Worm (Caenorhabditis elegans) whole organism, L2 larva: ENCODE measurements around the gene ipla-2.

ENCODE experiments used
- F13H6.1 ChIP-seq: sonication (generic microtip); optimal IDR thresholded peaks from 2 replicates; lab custom pipeline; 2016; ENCODE audit warnings: missing genetic modification characterization, missing compliant biosample characterization
- R02D3.7 ChIP-seq: fragments of 150-350 bp; optimal IDR thresholded peaks from 2 replicates; lab custom pipeline; 2014; ENCODE audit warnings: missing biosample characterization, missing genetic modification characterization
- Y55F3AM.14 ChIP-seq: fragments of 200-800 bp; sonication (Bioruptor generic); optimal IDR thresholded peaks from 2 replicates; lab custom pipeline; 2018; ENCODE audit warnings: mild to moderate bottlenecking, missing genetic modification characterization, missing compliant biosample characterization
- ZK546.5 ChIP-seq: sonication (generic microtip); optimal IDR thresholded peaks from 2 replicates; lab custom pipeline; 2017; ENCODE audit warnings: missing biosample characterization, missing genetic modification characterization
- alr-1 ChIP-seq: fragments of 150-350 bp; optimal IDR thresholded peaks from 2 replicates; lab custom pipeline; 2014; ENCODE audit warnings: missing biosample characterization, missing genetic modification characterization
- aly-2 ChIP-seq: fragments of 150-350 bp; optimal IDR thresholded peaks from 2 replicates; lab custom pipeline; 2014; ENCODE audit warnings: missing biosample characterization, missing genetic modification characterization
- ceh-16 ChIP-seq: fragments of 150-350 bp; optimal IDR thresholded peaks from 2 replicates; lab custom pipeline; 2014; ENCODE audit warnings: missing biosample characterization, missing genetic modification characterization
- crh-2 ChIP-seq: sonication (generic microtip); optimal IDR thresholded peaks from 2 replicates; lab custom pipeline; 2017; ENCODE audit warnings: missing biosample characterization, missing genetic modification characterization
- dmd-4 ChIP-seq: sonication (generic microtip); optimal IDR thresholded peaks from 2 replicates; lab custom pipeline; 2017; ENCODE audit warnings: missing biosample characterization, missing genetic modification characterization
- egl-27 ChIP-seq: sonication (generic microtip); optimal IDR thresholded peaks from 3 replicates; lab custom pipeline; 2017; ENCODE audit warnings: missing biosample characterization, missing genetic modification reagents, missing genetic modification characterization
- elt-1 ChIP-seq: fragments of 150-350 bp; optimal IDR thresholded peaks from 2 replicates; lab custom pipeline; 2014; ENCODE audit warnings: missing biosample characterization, missing genetic modification characterization
- elt-3 ChIP-seq: sonication (generic microtip); optimal IDR thresholded peaks from 2 replicates; lab custom pipeline; 2017; ENCODE audit warnings: missing biosample characterization, missing genetic modification characterization
- fos-1 ChIP-seq: fragments of 150-350 bp; optimal IDR thresholded peaks from 2 replicates; lab custom pipeline; 2014; ENCODE audit warnings: missing biosample characterization, missing genetic modification characterization
- gmeb-1 ChIP-seq: fragments of 150-350 bp; optimal IDR thresholded peaks from 2 replicates; lab custom pipeline; 2014; ENCODE audit warnings: missing biosample characterization, missing genetic modification characterization
- lin-11 ChIP-seq: fragments of 150-350 bp; sonication (generic microtip); optimal IDR thresholded peaks from 2 replicates; lab custom pipeline; 2014; ENCODE audit warnings: missing biosample characterization, missing genetic modification characterization, inconsistent platforms, mixed read lengths
- lin-13 ChIP-seq: fragments of 150-350 bp; optimal IDR thresholded peaks from 2 replicates; lab custom pipeline; 2014; ENCODE audit warnings: missing biosample characterization, missing genetic modification reagents, missing genetic modification characterization
- lsy-2 ChIP-seq, 2 experiments: fragments of 150-350 bp in 1 of 2; sonication (generic microtip) in 1 of 2; optimal IDR thresholded peaks; 2 replicates each; lab custom pipeline; 2014 to 2017; ENCODE audit warnings: missing biosample characterization in 2 of 2, missing genetic modification characterization in 2 of 2
- mbf-1 ChIP-seq: sonication (generic microtip); optimal IDR thresholded peaks from 2 replicates; lab custom pipeline; 2017; ENCODE audit warnings: missing biosample characterization, missing genetic modification characterization
- mdl-1 ChIP-seq, 2 experiments: fragments of 150-350 bp in 1 of 2; sonication (generic microtip) in 1 of 2; optimal IDR thresholded peaks; 2 replicates each; lab custom pipeline; 2017; ENCODE audit warnings: missing biosample characterization in 2 of 2, missing genetic modification characterization in 2 of 2
- nhr-10 ChIP-seq: sonication (generic microtip); optimal IDR thresholded peaks from 2 replicates; lab custom pipeline; 2017; ENCODE audit warnings: missing biosample characterization, missing genetic modification characterization
- nhr-12 ChIP-seq: fragments of 150-350 bp; optimal IDR thresholded peaks from 2 replicates; lab custom pipeline; 2014; ENCODE audit warnings: missing biosample characterization, missing genetic modification characterization
- nhr-21 ChIP-seq: fragments of 150-350 bp; optimal IDR thresholded peaks from 2 replicates; lab custom pipeline; 2014; ENCODE audit warnings: missing biosample characterization, missing genetic modification characterization
- nhr-237 ChIP-seq: fragments of 150-350 bp; optimal IDR thresholded peaks from 2 replicates; lab custom pipeline; 2014; ENCODE audit warnings: missing biosample characterization, missing genetic modification characterization
- nhr-6 ChIP-seq: fragments of 150-350 bp; optimal IDR thresholded peaks from 2 replicates; lab custom pipeline; 2014; ENCODE audit warnings: missing biosample characterization, missing genetic modification characterization
- nhr-77 ChIP-seq: fragments of 150-350 bp; optimal IDR thresholded peaks from 2 replicates; lab custom pipeline; 2014; ENCODE audit warnings: missing biosample characterization, missing genetic modification characterization
- peb-1 ChIP-seq: fragments of 150-350 bp; optimal IDR thresholded peaks from 2 replicates; lab custom pipeline; 2014; ENCODE audit warnings: missing biosample characterization, missing genetic modification characterization
- sem-4 ChIP-seq: fragments of 150-350 bp; optimal IDR thresholded peaks from 2 replicates; lab custom pipeline; 2014; ENCODE audit warnings: missing biosample characterization, missing genetic modification reagents, missing genetic modification characterization
- sma-3 ChIP-seq: sonication (generic microtip); optimal IDR thresholded peaks from 2 replicates; lab custom pipeline; 2016; ENCODE audit warnings: missing genetic modification reagents, missing genetic modification characterization, missing compliant biosample characterization
- unc-39 ChIP-seq: fragments of 150-350 bp; optimal IDR thresholded peaks from 2 replicates; lab custom pipeline; 2014; ENCODE audit warnings: missing biosample characterization, missing genetic modification characterization
- unc-62 ChIP-seq: fragments of 150-350 bp; optimal IDR thresholded peaks from 2 replicates; lab custom pipeline; 2014; ENCODE audit warnings: missing biosample characterization, missing genetic modification reagents, missing genetic modification characterization
- ztf-1 ChIP-seq: fragments of 200-800 bp; sonication (Bioruptor generic); conservative IDR thresholded peaks from 2 replicates; pipeline ENCODE4 v1.3.6; 2022; ENCODE audit warnings: missing genetic modification characterization, missing compliant biosample characterization
- ztf-11 ChIP-seq: sonication (generic microtip); optimal IDR thresholded peaks from 2 replicates; lab custom pipeline; 2017; ENCODE audit warnings: missing biosample characterization, missing genetic modification characterization

ipla-2 gene

ce11 chrX:9877117-9877516 lies 39.3 kb upstream of the ipla-2 start, which contains the start of gene R07B1.9:
Gene R07B1.9 (plus strand): TSS chrX:9877417.
- TF ChIP-seq gmeb-1 (tag; lab: Kevin White, UChicago): no peak
- no peak for TF ChIP-seq nhr-237 (tag; lab: Kevin White, UChicago)
- TF ChIP-seq sma-3 (GFP tag; lab: Kevin White, UChicago): no peak
- no peak for TF ChIP-seq ztf-11 (tag; lab: Kevin White, UChicago)
- no peak for TF ChIP-seq nhr-77 (tag; lab: Kevin White, UChicago)
- no peak for TF ChIP-seq lsy-2 (tag; optimal IDR thresholded peaks at IDR 0.05; lab: Kevin White, UChicago)
- TF ChIP-seq R02D3.7 (tag; lab: Kevin White, UChicago): no peak
- TF ChIP-seq mdl-1 (tag; optimal IDR thresholded peaks at IDR 0.05; lab: Kevin White, UChicago): no peak
- no peak for TF ChIP-seq F13H6.1 (tag; lab: Kevin White, UChicago)
- no peak for TF ChIP-seq ceh-16
- no peak for TF ChIP-seq ZK546.5 (tag; lab: Kevin White, UChicago)
- TF ChIP-seq ztf-1 (GFP tag; lab: Robert Waterston, UW): no peak
- TF ChIP-seq elt-1 (tag; lab: Kevin White, UChicago): no peak
- TF ChIP-seq fos-1 (tag; lab: Kevin White, UChicago): no peak
- TF ChIP-seq alr-1 (tag; lab: Kevin White, UChicago): no peak
- TF ChIP-seq Y55F3AM.14 (GFP tag; lab: Kevin White, UChicago): no peak
- TF ChIP-seq aly-2: no peak
- no peak for TF ChIP-seq unc-39 (tag; lab: Kevin White, UChicago)
- no peak for TF ChIP-seq nhr-21 (tag; lab: Kevin White, UChicago)
- TF ChIP-seq mbf-1 (tag; lab: Kevin White, UChicago): no peak

- no peak for TF ChIP-seq elt-3 (tag; lab: Kevin White, UChicago)
- no peak for TF ChIP-seq ztf-1 (GFP tag; lab: Robert Waterston, UW)
- TF ChIP-seq peb-1 (tag; lab: Kevin White, UChicago): no peak
- no peak for TF ChIP-seq mdl-1 (tag; optimal IDR thresholded peaks at IDR 0.05; lab: Kevin White, UChicago)
- TF ChIP-seq Y55F3AM.14 (GFP tag; lab: Kevin White, UChicago): no peak
Measured at ce11 chrX:9872554-9872953, 34.7 kb upstream of the ipla-2 start, which contains the start of gene R07B1.8. Gene R07B1.8 (minus strand): TSS chrX:9872654.

ce11 chrX:9869522-9869921 lies 31.7 kb upstream of the ipla-2 start, which contains the start of gene R07B1.13:
Gene R07B1.13 (plus strand): TSS chrX:9869822.
- TF ChIP-seq R02D3.7 (tag; lab: Kevin White, UChicago): no peak
- no peak for TF ChIP-seq ZK546.5 (tag; lab: Kevin White, UChicago)
- no peak for TF ChIP-seq unc-62 (GFP tag; lab: Kevin White, UChicago)
- no peak for TF ChIP-seq ceh-16
- TF ChIP-seq lin-13: no peak
- TF ChIP-seq lin-11 (tag; lab: Kevin White, UChicago): no peak
- TF ChIP-seq sma-3 (GFP tag; lab: Kevin White, UChicago): no peak
- TF ChIP-seq nhr-237 (tag; lab: Kevin White, UChicago): no peak
- no peak for TF ChIP-seq crh-2 (tag; lab: Kevin White, UChicago)
- TF ChIP-seq mbf-1 (tag; lab: Kevin White, UChicago): no peak
- TF ChIP-seq nhr-10 (tag; lab: Kevin White, UChicago): no peak
- TF ChIP-seq, all 48 proteins: peak for 0

ce11 chrX:9868820-9869219 lies 31.0 kb upstream of the ipla-2 start, which contains the start of gene R07B1.7:
Gene R07B1.7 (plus strand): TSS chrX:9869120.
- TF ChIP-seq lin-13 (no peak), egl-27 (tag; lab: Kevin White, UChicago) (no peak), elt-3 (tag; lab: Kevin White, UChicago) (no peak), sem-4 (tag; lab: Kevin White, UChicago) (no peak), dmd-4 (no peak)

ce11 chrX:9866355-9866754 lies 28.5 kb upstream of the ipla-2 start, which contains the start of gene R07B1.6:
Gene R07B1.6 (plus strand): TSS chrX:9866655.
- TF ChIP-seq nhr-12 (tag; lab: Kevin White, UChicago) (no peak), ztf-11 (tag; lab: Kevin White, UChicago) (no peak), gmeb-1 (tag; lab: Kevin White, UChicago) (no peak), nhr-6 (tag; lab: Kevin White, UChicago) (no peak)
